Worm (Caenorhabditis elegans) whole organism, L4 larva: ENCODE data around the gene ttc-7.

Experiments used
- Y5F2A.4 ChIP-seq: fragments of 200-800 bp; sonication (Bioruptor generic); optimal IDR thresholded peaks from 2 replicates; lab custom pipeline; 2018; ENCODE audit warnings: mild to moderate bottlenecking, missing genetic modification characterization, missing compliant biosample characterization
- dmd-9 ChIP-seq: fragments of 200-800 bp; sonication (Bioruptor generic); IDR thresholded peaks from 2 replicates; pipeline ENCODE4 v1.3.6; 2022; ENCODE audit warnings: missing genetic modification reagents, missing genetic modification characterization, missing compliant biosample characterization
- dve-1 ChIP-seq: sonication (generic microtip); optimal IDR thresholded peaks from 2 replicates; lab custom pipeline; 2017; ENCODE audit warnings: antibody characterized with exemption, mild to moderate bottlenecking, missing genetic modification characterization, missing compliant biosample characterization; ENCODE audit not compliant: insufficient read depth
- egl-27 ChIP-seq: sonication (generic microtip); optimal IDR thresholded peaks from 3 replicates; lab custom pipeline; 2017; ENCODE audit warnings: missing biosample characterization, missing genetic modification reagents, missing genetic modification characterization
- nhr-237 ChIP-seq: sonication (generic microtip); optimal IDR thresholded peaks from 2 replicates; lab custom pipeline; 2017; ENCODE audit warnings: missing biosample characterization, missing genetic modification characterization
- nhr-76 ChIP-seq: fragments of 150-350 bp; optimal IDR thresholded peaks from 2 replicates; lab custom pipeline; 2014; ENCODE audit warnings: missing biosample characterization, missing genetic modification characterization
- unc-62 ChIP-seq, 3 experiments: fragments of 150-350 bp in 1 of 3; sonication (generic microtip); optimal IDR thresholded peaks in 2 of 3; peaks in 1 of 3; 1 replicate in 1 of 3; 2 replicates in 2 of 3; lab custom pipeline; 2014 to 2017; ENCODE audit warnings: missing biosample characterization in 3 of 3, missing genetic modification characterization in 3 of 3, missing genetic modification reagents in 3 of 3, missing genotype in 1 of 3
- zfp-3 ChIP-seq: fragments of 200-800 bp; sonication (Bioruptor generic); conservative IDR thresholded peaks from 2 replicates; pipeline ENCODE4 v1.3.6; 2022; ENCODE audit warnings: missing genetic modification reagents, missing genetic modification characterization, missing compliant biosample characterization

DNA sequence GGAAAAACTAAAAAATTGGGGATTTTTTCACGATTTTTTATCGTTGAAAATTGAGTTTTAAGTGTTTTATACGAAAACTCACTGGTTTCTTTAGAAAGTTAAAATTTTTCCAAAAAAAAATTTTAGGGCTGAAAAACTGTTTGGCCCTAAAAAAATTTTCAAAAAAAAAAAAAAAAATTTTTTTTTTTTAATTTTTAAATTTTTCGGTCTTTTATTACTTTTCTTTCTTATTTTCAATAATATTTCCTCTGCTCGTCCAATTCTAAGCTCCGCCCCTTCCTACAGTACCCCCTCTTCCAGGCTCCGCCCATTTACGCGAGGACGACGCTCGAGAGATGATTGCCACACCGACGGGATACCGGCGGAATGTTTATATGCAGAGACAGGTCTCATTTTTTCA, 11.5 kb upstream of the ttc-7 start, which contains the start of gene pqn-82:
- TF ChIP-seq egl-27 (tag; lab: Kevin White, UChicago) (no peak), dve-1 (tag; lab: Kevin White, UChicago) (no peak), nhr-76 (no peak), unc-62 (GFP tag; optimal IDR thresholded peaks at IDR 0.05 in 1 of 2; lab: Kevin White, UChicago) (no peak), unc-62 (tag; optimal IDR thresholded peaks at IDR 0.05; lab: Kevin White, UChicago) (no peak), Y5F2A.4 (no peak), nhr-237 (tag; lab: Kevin White, UChicago) (no peak), zfp-3 (GFP tag; lab: Robert Waterston, UW) (no peak), dmd-9 (GFP tag; lab: Robert Waterston, UW) (no peak)
